Fruit fly (Drosophila melanogaster) whole organism, embryonic: ENCODE measurements around the gene SrpRalpha.
A peak's percentile ranks its signal among the peaks of the same experiment; 100 is the strongest.

Experiments
- Aef1 ChIP-seq: fragments of 200-800 bp; sonication (Bioruptor generic); IDR thresholded peaks from 3 replicates; pipeline ENCODE4 v1.3.6; 2022; ENCODE audit warnings: missing biosample characterization, missing genetic modification characterization
- Antp ChIP-seq: fragments of 200-800 bp; sonication (Bioruptor generic); optimal IDR thresholded peaks from 3 replicates; lab custom pipeline; 2016; ENCODE audit warnings: missing biosample characterization, missing genetic modification characterization
- Atf3 ChIP-seq: fragments of 200-800 bp; sonication (Bioruptor generic); optimal IDR thresholded peaks from 3 replicates; lab custom pipeline; 2016; ENCODE audit warnings: missing biosample characterization, missing genetic modification characterization
- BtbVII ChIP-seq: fragments of 200-800 bp; sonication (Bioruptor generic); optimal IDR thresholded peaks from 3 replicates; lab custom pipeline; 2017; ENCODE audit warnings: missing biosample characterization, mild to moderate bottlenecking, missing genetic modification characterization
- CG10431 ChIP-seq: fragments of 200-800 bp; sonication (Bioruptor generic); optimal IDR thresholded peaks from 3 replicates; lab custom pipeline; 2018; ENCODE audit warnings: missing biosample characterization, mild to moderate bottlenecking, missing genetic modification characterization
- CG12744 ChIP-seq: fragments of 200-800 bp; sonication (Bioruptor generic); optimal IDR thresholded peaks from 2 replicates; lab custom pipeline; 2016; ENCODE audit warnings: missing biosample characterization, missing genetic modification characterization
- CG12769 ChIP-seq: fragments of 200-800 bp; sonication (Bioruptor generic); optimal IDR thresholded peaks from 2 replicates; lab custom pipeline; 2019; ENCODE audit warnings: missing biosample characterization, mild to moderate bottlenecking, missing genetic modification characterization, moderate library complexity
- CG13424 ChIP-seq: fragments of 200-800 bp; sonication (Bioruptor generic); optimal IDR thresholded peaks from 2 replicates; lab custom pipeline; 2019; ENCODE audit warnings: missing biosample characterization, mild to moderate bottlenecking, missing genetic modification characterization, moderate library complexity
- CG14965 ChIP-seq: fragments of 200-800 bp; sonication (Bioruptor generic); optimal IDR thresholded peaks from 2 replicates; lab custom pipeline; 2016; ENCODE audit warnings: missing biosample characterization, missing genetic modification characterization, borderline replicate concordance
- CG18011 ChIP-seq: fragments of 200-800 bp; sonication (Bioruptor generic); optimal IDR thresholded peaks from 2 replicates; lab custom pipeline; 2017; ENCODE audit warnings: missing biosample characterization, missing genetic modification characterization, mild to moderate bottlenecking, moderate library complexity, missing genotype
- CG2199 ChIP-seq: fragments of 200-800 bp; sonication (Bioruptor generic); IDR thresholded peaks from 3 replicates; pipeline ENCODE4 v1.3.6; 2022; ENCODE audit warnings: missing biosample characterization, missing genetic modification characterization
- CG2889 ChIP-seq: fragments of 200-800 bp; sonication (Bioruptor generic); IDR thresholded peaks from 3 replicates; pipeline ENCODE4 v1.3.6; 2022; ENCODE audit warnings: missing biosample characterization, missing genetic modification characterization
- CG31441 ChIP-seq: fragments of 200-800 bp; sonication (Bioruptor generic); IDR thresholded peaks from 2 replicates; pipeline ENCODE4 v1.3.6; 2022; ENCODE audit warnings: missing biosample characterization, missing genetic modification characterization
- CG4360 ChIP-seq: fragments of 200-800 bp; sonication (Bioruptor generic); IDR thresholded peaks from 2 replicates; pipeline ENCODE4 v1.3.6; 2022; ENCODE audit warnings: missing biosample characterization, missing genetic modification characterization
- CG4730 ChIP-seq: fragments of 200-800 bp; sonication (Bioruptor generic); IDR thresholded peaks from 2 replicates; pipeline ENCODE4 v1.3.6; 2022; ENCODE audit warnings: missing biosample characterization, missing genetic modification characterization
- CG4820 ChIP-seq: fragments of 200-800 bp; sonication (Bioruptor generic); optimal IDR thresholded peaks from 3 replicates; lab custom pipeline; 2016; ENCODE audit warnings: missing biosample characterization, missing genetic modification characterization
- CG4854 ChIP-seq: fragments of 200-800 bp; sonication (Bioruptor generic); optimal IDR thresholded peaks from 2 replicates; lab custom pipeline; 2016; ENCODE audit warnings: missing biosample characterization, missing genetic modification characterization, inconsistent platforms
- CG8944 ChIP-seq: fragments of 200-800 bp; sonication (Bioruptor generic); optimal IDR thresholded peaks from 3 replicates; lab custom pipeline; 2016; ENCODE audit warnings: missing biosample characterization, missing genetic modification characterization
- D19B ChIP-seq: fragments of 200-800 bp; sonication (Bioruptor generic); optimal IDR thresholded peaks from 2 replicates; lab custom pipeline; 2017; ENCODE audit warnings: missing biosample characterization, mild to moderate bottlenecking, missing genetic modification characterization
- Eip74EF ChIP-seq, 2 experiments: fragments of 200-800 bp in 1 of 2; fragments of >200 bp in 1 of 2; sonication (Bioruptor generic) in 1 of 2; optimal IDR thresholded peaks; 2 replicates each; lab custom pipeline; 2017 to 2019; ENCODE audit warnings: missing biosample characterization in 2 of 2, missing genetic modification characterization in 2 of 2, mild to moderate bottlenecking in 1 of 2, moderate library complexity in 1 of 2
- Hmx ChIP-seq: fragments of 200-800 bp; sonication (Bioruptor generic); optimal IDR thresholded peaks from 2 replicates; lab custom pipeline; 2016; ENCODE audit warnings: missing biosample characterization, missing genetic modification characterization
- Hr39 ChIP-seq: fragments of >200 bp; optimal IDR thresholded peaks from 2 replicates; lab custom pipeline; 2017
- MBD-R2 ChIP-seq: fragments of 200-800 bp; sonication (Bioruptor generic); IDR thresholded peaks from 2 replicates; pipeline ENCODE4 v1.3.6; 2022; ENCODE audit warnings: missing biosample characterization, missing genetic modification characterization
- Mrtf ChIP-seq: fragments of 200-800 bp; sonication (Bioruptor generic); IDR thresholded peaks from 3 replicates; pipeline ENCODE4 v1.3.6; 2022; ENCODE audit warnings: missing biosample characterization, missing genetic modification characterization
- Myb ChIP-seq: fragments of 200-800 bp; sonication (Bioruptor generic); optimal IDR thresholded peaks from 2 replicates; lab custom pipeline; 2016; ENCODE audit warnings: missing biosample characterization, missing genetic modification characterization
- NC2β ChIP-seq: fragments of 200-800 bp; sonication (Bioruptor generic); optimal IDR thresholded peaks from 2 replicates; lab custom pipeline; 2016; ENCODE audit warnings: missing biosample characterization, missing genetic modification characterization
- NK7.1 ChIP-seq: fragments of 200-800 bp; sonication (Bioruptor generic); optimal IDR thresholded peaks from 3 replicates; lab custom pipeline; 2016; ENCODE audit warnings: missing biosample characterization, missing genetic modification characterization
- Neu2 ChIP-seq: fragments of 200-800 bp; sonication (Bioruptor generic); optimal IDR thresholded peaks from 3 replicates; lab custom pipeline; 2016; ENCODE audit warnings: missing biosample characterization, missing genetic modification characterization, borderline replicate concordance
- Rfx ChIP-seq: fragments of 200-800 bp; sonication (Bioruptor generic); IDR thresholded peaks from 2 replicates; pipeline ENCODE4 v1.3.6; 2022; ENCODE audit warnings: missing biosample characterization, missing genetic modification characterization
- Sox102F ChIP-seq: fragments of 200-800 bp; sonication (Bioruptor generic); optimal IDR thresholded peaks from 2 replicates; lab custom pipeline; 2018; ENCODE audit warnings: missing biosample characterization, mild to moderate bottlenecking, missing genetic modification characterization, moderate library complexity
- Xbp1 ChIP-seq: fragments of 200-800 bp; sonication (Bioruptor generic); optimal IDR thresholded peaks from 3 replicates; lab custom pipeline; 2016; ENCODE audit warnings: missing biosample characterization, mild to moderate bottlenecking, missing genetic modification characterization
- YL-1 ChIP-seq: fragments of 200-800 bp; sonication (Bioruptor generic); optimal IDR thresholded peaks from 3 replicates; lab custom pipeline; 2017; ENCODE audit warnings: missing biosample characterization, mild to moderate bottlenecking, missing genetic modification characterization
- abd-A ChIP-seq: fragments of 200-800 bp; sonication (Bioruptor generic); optimal IDR thresholded peaks from 3 replicates; lab custom pipeline; 2019; ENCODE audit warnings: missing biosample characterization, mild to moderate bottlenecking, missing genetic modification characterization, moderate library complexity
- btn ChIP-seq: fragments of 200-800 bp; sonication (Bioruptor generic); optimal IDR thresholded peaks from 2 replicates; lab custom pipeline; 2016; ENCODE audit warnings: missing biosample characterization, missing genetic modification characterization
- cas ChIP-seq: fragments of 200-800 bp; sonication (Bioruptor generic); IDR thresholded peaks from 2 replicates; pipeline ENCODE4 v1.3.6; 2022; ENCODE audit warnings: missing biosample characterization, missing genetic modification characterization
- cato ChIP-seq: fragments of 200-800 bp; sonication (Bioruptor generic); optimal IDR thresholded peaks from 2 replicates; lab custom pipeline; 2016; ENCODE audit warnings: missing biosample characterization, missing genetic modification characterization, borderline replicate concordance
- chn ChIP-seq: fragments of 200-800 bp; sonication (Bioruptor generic); optimal IDR thresholded peaks from 2 replicates; lab custom pipeline; 2016; ENCODE audit warnings: missing biosample characterization, missing genetic modification characterization
- emc ChIP-seq: fragments of 200-800 bp; sonication (Bioruptor generic); optimal IDR thresholded peaks from 2 replicates; lab custom pipeline; 2016; ENCODE audit warnings: missing biosample characterization, missing genetic modification characterization
- fd102C ChIP-seq: fragments of 200-800 bp; sonication (Bioruptor generic); optimal IDR thresholded peaks from 2 replicates; lab custom pipeline; 2018; ENCODE audit warnings: missing biosample characterization, mild to moderate bottlenecking, missing genetic modification characterization, moderate library complexity
- h ChIP-seq: fragments of >200 bp; optimal IDR thresholded peaks from 2 replicates; lab custom pipeline; 2017
- hbn ChIP-seq: fragments of 200-800 bp; sonication (Bioruptor generic); IDR thresholded peaks from 2 replicates; pipeline ENCODE4 v1.3.6; 2022; ENCODE audit warnings: missing biosample characterization, missing genetic modification characterization; ENCODE audit not compliant: partially characterized antibody
- ind ChIP-seq: fragments of 200-800 bp; sonication (Bioruptor generic); optimal IDR thresholded peaks from 3 replicates; lab custom pipeline; 2016; ENCODE audit warnings: missing biosample characterization, missing genetic modification characterization
- jing ChIP-seq: fragments of 200-800 bp; sonication (Bioruptor generic); optimal IDR thresholded peaks from 2 replicates; lab custom pipeline; 2018; ENCODE audit warnings: missing biosample characterization, mild to moderate bottlenecking, missing genetic modification characterization
- onecut ChIP-seq: fragments of 200-800 bp; sonication (Bioruptor generic); IDR thresholded peaks from 2 replicates; pipeline ENCODE4 v1.3.6; 2022; ENCODE audit warnings: missing biosample characterization, missing genetic modification characterization
- org-1 ChIP-seq: fragments of 200-800 bp; sonication (Bioruptor generic); optimal IDR thresholded peaks from 2 replicates; lab custom pipeline; 2017; ENCODE audit warnings: missing biosample characterization, missing genetic modification characterization
- row ChIP-seq: fragments of 200-800 bp; sonication (Bioruptor generic); IDR thresholded peaks from 3 replicates; pipeline ENCODE4 v1.3.6; 2022; ENCODE audit warnings: missing biosample characterization, missing genetic modification characterization
- sr ChIP-seq: fragments of 200-800 bp; sonication (Bioruptor generic); IDR thresholded peaks from 3 replicates; pipeline ENCODE4 v1.3.6; 2022; ENCODE audit warnings: missing biosample characterization, missing genetic modification characterization
- ssp ChIP-seq: fragments of 200-800 bp; sonication (Bioruptor generic); IDR thresholded peaks from 2 replicates; pipeline ENCODE4 v1.3.6; 2022; ENCODE audit warnings: missing biosample characterization, missing genetic modification characterization
- sug ChIP-seq: fragments of 200-800 bp; optimal IDR thresholded peaks from 2 replicates; lab custom pipeline; 2019; ENCODE audit warnings: missing biosample characterization, mild to moderate bottlenecking, missing genetic modification characterization, moderate library complexity
- tgo ChIP-seq: fragments of 200-800 bp; sonication (Bioruptor generic); IDR thresholded peaks from 3 replicates; pipeline ENCODE4 v1.3.6; 2022; ENCODE audit warnings: missing biosample characterization, missing genetic modification characterization

Gene SrpRalpha

dm6 chrX:11137566-11138186, 8.8 kb upstream of the SrpRalpha start, which contains the start of gene CDK2AP1 (continued):
- TF ChIP-seq org-1 (GFP tag; lab: Kevin White, UChicago) (no peak), cato (no peak), CG18011 (no peak), h (lab: Kevin White, UChicago) (no peak), Mrtf (GFP tag; lab: Robert Waterston, UW) (no peak), CG8944 (GFP tag; lab: Kevin White, UChicago) (peak; percentile 32), CG14965 (GFP tag; lab: Kevin White, UChicago) (no peak), jing (GFP tag; lab: Kevin White, UChicago) (no peak), emc (peak; percentile 21), Aef1 (GFP tag; lab: Robert Waterston, UW) (peak; percentile 25; the same call in 1 of the 3 replicates), CG4820 (GFP tag; lab: Kevin White, UChicago) (no peak), onecut (GFP tag; lab: Robert Waterston, UW) (peak; percentile 15; the same call in 1 of the 2 replicates), CG13424 (tag; lab: Kevin White, UChicago) (no peak), Hmx (GFP tag; lab: Kevin White, UChicago) (no peak), CG31441 (GFP tag; lab: Robert Waterston, UW) (no peak), Hr39 (no peak), CG12744 (no peak), YL-1 (GFP tag; lab: Kevin White, UChicago) (peak; percentile 14), Sox102F (GFP tag; lab: Kevin White, UChicago) (no peak), CG4360 (GFP tag; lab: Robert Waterston, UW) (no peak), NC2β (GFP tag; lab: Kevin White, UChicago) (peak; percentile 18), MBD-R2 (GFP tag; lab: Robert Waterston, UW) (peak; percentile 41; the same call in 1 of the 2 replicates), ssp (peak; percentile 96), D19B (GFP tag; lab: Kevin White, UChicago) (no peak), Neu2 (GFP tag; lab: Kevin White, UChicago) (no peak), hbn (GFP tag; lab: Robert Waterston, UW) (peak; percentile 56; the same call in 1 of the 2 replicates), sr (GFP tag; lab: Robert Waterston, UW) (no peak), NK7.1 (GFP tag; lab: Kevin White, UChicago) (no peak), fd102C (GFP tag; lab: Kevin White, UChicago) (no peak), CG12769 (tag; lab: Kevin White, UChicago) (no peak), row (GFP tag; lab: Robert Waterston, UW) (peak; percentile 77), CG10431 (GFP tag; lab: Kevin White, UChicago) (no peak), chn (GFP tag; lab: Kevin White, UChicago) (peak; percentile 49), CG2889 (GFP tag; lab: Robert Waterston, UW) (no peak), ind (peak; percentile 18), abd-A (tag; lab: Kevin White, UChicago) (no peak), cas (GFP tag; lab: Robert Waterston, UW) (no peak)

DNA sequence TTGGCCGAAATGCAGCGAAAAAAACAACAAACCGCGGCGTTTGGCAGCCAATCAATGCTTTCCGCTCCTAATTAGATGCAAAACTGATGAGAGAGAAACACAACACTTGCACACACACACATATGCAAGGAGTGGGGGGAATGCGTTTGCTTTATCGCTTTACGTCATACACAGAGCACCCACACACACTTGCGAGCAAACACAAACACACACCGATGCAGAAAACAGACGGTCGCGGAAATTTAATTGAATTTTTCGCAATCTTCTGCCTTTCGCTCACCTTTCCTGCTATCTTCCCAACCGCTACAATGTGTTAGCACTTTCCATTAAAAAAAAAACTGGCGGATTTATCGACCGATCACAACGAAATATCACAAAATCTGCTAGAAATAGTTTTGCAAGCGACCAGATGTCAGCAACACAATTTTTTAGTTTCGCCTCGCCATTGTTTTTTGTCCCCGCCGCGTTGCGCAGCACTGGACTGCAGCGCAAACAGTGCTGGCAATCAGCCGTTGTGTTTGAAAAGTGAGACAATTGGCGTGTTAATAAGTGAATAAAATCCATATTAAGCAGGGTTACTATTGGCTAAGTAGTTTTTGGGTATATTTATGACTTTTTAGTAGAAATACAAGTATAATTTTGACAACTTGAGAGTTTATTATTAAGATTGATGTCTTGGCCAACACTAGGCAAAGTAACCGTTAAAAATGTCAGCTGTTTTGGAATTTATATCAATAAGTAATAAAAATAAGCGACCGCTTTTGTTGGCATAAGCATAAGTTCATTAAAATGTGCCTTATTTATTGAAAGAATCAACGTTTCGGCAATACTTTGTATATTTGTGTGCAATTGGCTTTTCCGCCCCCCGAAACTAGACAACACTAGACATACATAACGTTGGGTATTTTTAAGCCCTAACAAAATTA, 8.0 kb upstream of the SrpRalpha start, which contains the start of gene Klp10A:
TSS of gene Klp10A (minus strand) at position 532 of the 926 bp plus-strand sequence.
- TF ChIP-seq Atf3 (GFP tag; lab: Kevin White, UChicago) (no peak), Xbp1 (GFP tag; lab: Kevin White, UChicago) (peak; percentile 36), tgo (no peak), Rfx (peak; percentile 44; the same call in 1 of the 2 replicates), Myb (GFP tag; lab: Kevin White, UChicago) (peak; percentile 93), sug (tag; lab: Kevin White, UChicago) (no peak), btn (GFP tag; lab: Kevin White, UChicago) (no peak), CG2199 (GFP tag; lab: Robert Waterston, UW) (no peak), Antp (peak; percentile 14), CG4730 (GFP tag; lab: Robert Waterston, UW) (no peak), Eip74EF (GFP tag; optimal IDR thresholded peaks at IDR 0.05; lab: Kevin White, UChicago) (no peak), BtbVII (GFP tag; lab: Kevin White, UChicago) (no peak), CG4854 (peak; percentile 1)
